Fruit fly (Drosophila melanogaster): ENCODE results near the gene CG42470.

The CG42470 gene

dm6 chr2L:11735975-11736374, 17.4 kb downstream of the CG42470 start (continued):
- TF ChIP-seq CG6791 (GFP tag; IDR thresholded peaks at IDR 0.05; ENCODE audit: partially characterized antibody) (no peak), CG1024 (GFP tag; IDR thresholded peaks at IDR 0.05) (no peak), CG11695 (GFP tag; IDR thresholded peaks at IDR 0.05) (0 out of 3 replicates have a peak, but pooled peaks have one; percentile 11), NfI (GFP tag; optimal IDR thresholded peaks at IDR 0.05) (no peak), CG4282 (GFP tag; optimal IDR thresholded peaks at IDR 0.05) (no peak), CG15269 (tag; optimal IDR thresholded peaks at IDR 0.05) (peak; percentile 36), sim (GFP tag; IDR thresholded peaks at IDR 0.05) (no peak), HmgZ (tag; optimal IDR thresholded peaks at IDR 0.05) (peak; percentile 21), fu2 (GFP tag; optimal IDR thresholded peaks at IDR 0.05) (no peak), CG13424 (tag; optimal IDR thresholded peaks at IDR 0.05) (peak; percentile 18), ssp (GFP tag; IDR thresholded peaks at IDR 0.05) (no peak), ara (GFP tag; IDR thresholded peaks at IDR 0.05) (no peak), MBD-R2 (GFP tag; IDR thresholded peaks at IDR 0.05) (no peak), Hey (tag; optimal IDR thresholded peaks at IDR 0.05) (peak; percentile 12), lilli (GFP tag; optimal IDR thresholded peaks at IDR 0.05) (no peak), insv (GFP tag; optimal IDR thresholded peaks at IDR 0.05) (no peak), CG6272 (GFP tag; IDR thresholded peaks at IDR 0.05) (no peak), D (optimal IDR thresholded peaks at IDR 0.05) (no peak), D (GFP tag; optimal IDR thresholded peaks at IDR 0.05) (no peak), trem (tag; optimal IDR thresholded peaks at IDR 0.05) (no peak), CG30020 (tag; optimal IDR thresholded peaks at IDR 0.05) (no peak), NK7.1 (GFP tag; optimal IDR thresholded peaks at IDR 0.05) (no peak), CG13287 (GFP tag; IDR thresholded peaks at IDR 0.05; ENCODE audit: partially characterized antibody) (no peak), CG8944 (GFP tag; optimal IDR thresholded peaks at IDR 0.05) (no peak), Ptx1 (GFP tag; IDR thresholded peaks at IDR 0.05) (no peak), ewg (GFP tag; optimal IDR thresholded peaks at IDR 0.05) (no peak), Rx (GFP tag; IDR thresholded peaks at IDR 0.05) (no peak), Eip74EF (GFP tag; optimal IDR thresholded peaks at IDR 0.05) (no peak), CG12744 (GFP tag; optimal IDR thresholded peaks at IDR 0.05) (no peak), bbx (GFP tag; IDR thresholded peaks at IDR 0.05; ENCODE audit: partially characterized antibody) (no peak), CG11560 (tag; IDR thresholded peaks at IDR 0.05) (no peak), fd102C (GFP tag; optimal IDR thresholded peaks at IDR 0.05) (no peak), Xbp1 (GFP tag; optimal IDR thresholded peaks at IDR 0.05) (no peak), Xrp1 (GFP tag; IDR thresholded peaks at IDR 0.05) (peak; percentile 10; the same call in 1 of the 2 replicates), dm (GFP tag; optimal IDR thresholded peaks at IDR 0.05) (no peak), Adf1 (GFP tag; IDR thresholded peaks at IDR 0.05) (no peak), CG1603 (tag; optimal IDR thresholded peaks at IDR 0.05) (peak; percentile 26), CG12299 (tag; optimal IDR thresholded peaks at IDR 0.05) (peak; percentile 0), Stat92E (GFP tag; optimal IDR thresholded peaks at IDR 0.05) (no peak), sna (GFP tag; IDR thresholded peaks at IDR 0.05; ENCODE audit: partially characterized antibody) (no peak), zfh1 (GFP tag; IDR thresholded peaks at IDR 0.05) (no peak), CG15073 (GFP tag; optimal IDR thresholded peaks at IDR 0.05) (no peak), CG5953 (GFP tag; IDR thresholded peaks at IDR 0.05) (no peak), Sox100B (GFP tag; optimal IDR thresholded peaks at IDR 0.05) (peak; percentile 15), ind (GFP tag; optimal IDR thresholded peaks at IDR 0.05) (no peak), CG2712 (tag; optimal IDR thresholded peaks at IDR 0.05) (peak; percentile 32), CG10431 (GFP tag; optimal IDR thresholded peaks at IDR 0.05) (no peak), h (optimal IDR thresholded peaks at IDR 0.05) (no peak), Taf1 (GFP tag; IDR thresholded peaks at IDR 0.05) (no peak), zen (tag; optimal IDR thresholded peaks at IDR 0.05) (peak; percentile 48), Aef1 (GFP tag; IDR thresholded peaks at IDR 0.05) (no peak), CG33557 (GFP tag; optimal IDR thresholded peaks at IDR 0.05) (no peak)

Measured in whole organism, embryonic.